Worm (Caenorhabditis elegans) whole organism, L4 larva: ENCODE results near the gene cex-1.

Source experiments
- F10B5.3 ChIP-seq: sonication (generic microtip); optimal IDR thresholded peaks from 2 replicates; lab custom pipeline; 2016; ENCODE audit warnings: mild to moderate bottlenecking, missing genetic modification characterization, missing compliant biosample characterization
- F37D6.2 ChIP-seq: sonication (generic microtip); optimal IDR thresholded peaks from 2 replicates; lab custom pipeline; 2016; ENCODE audit warnings: mild to moderate bottlenecking, missing genetic modification characterization, missing compliant biosample characterization
- F44E2.7 ChIP-seq: fragments of 200-800 bp; sonication (Bioruptor generic); IDR thresholded peaks from 2 replicates; pipeline ENCODE4 v2.1.2; 2022; ENCODE audit warnings: missing genetic modification characterization, missing compliant biosample characterization
- R02D3.7 ChIP-seq: fragments of 150-350 bp; sonication (generic microtip); optimal IDR thresholded peaks from 3 replicates; lab custom pipeline; 2014; ENCODE audit warnings: missing biosample characterization, missing genetic modification characterization
- Y75B8A.6 ChIP-seq: fragments of 200-800 bp; sonication (Bioruptor generic); IDR thresholded peaks from 2 replicates; pipeline ENCODE4 v1.3.6; 2022; ENCODE audit warnings: missing genetic modification reagents, missing genetic modification characterization, missing compliant biosample characterization
- ZK546.5 ChIP-seq, 2 experiments: sonication (generic microtip); optimal IDR thresholded peaks; 2 replicates each; lab custom pipeline; 2017; ENCODE audit warnings: missing biosample characterization in 2 of 2, missing genetic modification characterization in 2 of 2
- aha-1 ChIP-seq: fragments of 150-350 bp; peaks from one replicate; lab custom pipeline; 2014; ENCODE audit warnings: missing biosample characterization, missing genetic modification characterization
- ceh-44 ChIP-seq: fragments of 200-800 bp; sonication (Bioruptor generic); IDR thresholded peaks from 2 replicates; pipeline ENCODE4 v1.3.6; 2022; ENCODE audit warnings: missing genetic modification reagents, missing genetic modification characterization, missing compliant biosample characterization
- daf-19 ChIP-seq: fragments of 200-800 bp; sonication (Bioruptor generic); conservative IDR thresholded peaks from 2 replicates; pipeline ENCODE4 v1.3.6; 2022; ENCODE audit warnings: missing genetic modification characterization, missing compliant biosample characterization
- daf-8 ChIP-seq: fragments of 200-800 bp; sonication (Bioruptor generic); IDR thresholded peaks from 2 replicates; pipeline ENCODE4 v1.3.6; 2022; ENCODE audit warnings: missing genetic modification characterization, missing compliant biosample characterization
- dpl-1 ChIP-seq: fragments of 150-350 bp; optimal IDR thresholded peaks from 2 replicates; lab custom pipeline; 2014; ENCODE audit warnings: missing biosample characterization, missing genetic modification reagents, missing genetic modification characterization
- dve-1 ChIP-seq: sonication (generic microtip); optimal IDR thresholded peaks from 2 replicates; lab custom pipeline; 2017; ENCODE audit warnings: antibody characterized with exemption, mild to moderate bottlenecking, missing genetic modification characterization, missing compliant biosample characterization; ENCODE audit not compliant: insufficient read depth
- fkh-10 ChIP-seq: fragments of 150-350 bp; optimal IDR thresholded peaks from 2 replicates; lab custom pipeline; 2014; ENCODE audit warnings: missing biosample characterization, missing genetic modification reagents, missing genetic modification characterization
- gei-8 ChIP-seq: fragments of 200-800 bp; sonication (Bioruptor generic); optimal IDR thresholded peaks from 2 replicates; lab custom pipeline; 2018; ENCODE audit warnings: mild to moderate bottlenecking, missing genetic modification characterization, missing compliant biosample characterization
- hlh-11 ChIP-seq: fragments of 200-800 bp; sonication (Bioruptor generic); optimal IDR thresholded peaks from 2 replicates; lab custom pipeline; 2018; ENCODE audit warnings: mild to moderate bottlenecking, missing genetic modification characterization, missing compliant biosample characterization
- lin-13 ChIP-seq: fragments of 150-350 bp; optimal IDR thresholded peaks from 2 replicates; lab custom pipeline; 2014; ENCODE audit warnings: missing biosample characterization, missing genetic modification reagents, missing genetic modification characterization
- lin-15B ChIP-seq: fragments of 150-350 bp; sonication (generic microtip); optimal IDR thresholded peaks from 3 replicates; lab custom pipeline; 2014; ENCODE audit warnings: missing biosample characterization, missing genetic modification characterization
- lin-29 ChIP-seq: fragments of 200-800 bp; sonication (Bioruptor generic); IDR thresholded peaks from 2 replicates; pipeline ENCODE4 v1.3.6; 2022; ENCODE audit warnings: missing genetic modification reagents, missing genetic modification characterization, missing compliant biosample characterization
- lin-38 ChIP-seq: fragments of 200-800 bp; sonication (Bioruptor generic); IDR thresholded peaks from 2 replicates; pipeline ENCODE4 v1.3.6; 2022; ENCODE audit warnings: missing genetic modification reagents, missing genetic modification characterization, missing compliant biosample characterization
- lir-3 ChIP-seq: sonication (generic microtip); optimal IDR thresholded peaks from 2 replicates; lab custom pipeline; 2016; ENCODE audit warnings: mild to moderate bottlenecking, missing genetic modification characterization, missing compliant biosample characterization
- madf-5 ChIP-seq, 2 experiments: fragments of 200-800 bp; sonication (Bioruptor generic); IDR thresholded peaks; 2 replicates each; pipeline ENCODE4 v1.3.6; 2022; ENCODE audit warnings: missing compliant biosample characterization in 2 of 2, missing genetic modification characterization in 2 of 2
- madf-9 ChIP-seq: fragments of 200-800 bp; sonication (Bioruptor generic); conservative IDR thresholded peaks from 2 replicates; pipeline ENCODE4 v1.3.6; 2022; ENCODE audit warnings: missing genetic modification reagents, missing genetic modification characterization, missing compliant biosample characterization
- mdl-1 ChIP-seq, 2 experiments: fragments of 150-350 bp in 1 of 2; sonication (generic microtip) in 1 of 2; optimal IDR thresholded peaks; 2 replicates each; lab custom pipeline; 2014 to 2017; ENCODE audit warnings: missing biosample characterization in 2 of 2, missing genetic modification characterization in 2 of 2
- mdt-29 ChIP-seq: fragments of 200-800 bp; sonication (Bioruptor generic); IDR thresholded peaks from 2 replicates; pipeline ENCODE4 v1.3.6; 2022; ENCODE audit warnings: missing genetic modification reagents, missing genetic modification characterization, missing compliant biosample characterization
- mep-1 ChIP-seq: fragments of 150-350 bp; sonication (generic microtip); optimal IDR thresholded peaks from 3 replicates; lab custom pipeline; 2014; ENCODE audit warnings: missing biosample characterization, missing genetic modification characterization
- mxl-2 ChIP-seq: fragments of 200-800 bp; sonication (Bioruptor generic); conservative IDR thresholded peaks from 2 replicates; pipeline ENCODE4 v1.3.6; 2022; ENCODE audit warnings: missing genetic modification reagents, missing genetic modification characterization, missing compliant biosample characterization
- nhr-10 ChIP-seq: fragments of 150-350 bp; optimal IDR thresholded peaks from 2 replicates; lab custom pipeline; 2014; ENCODE audit warnings: missing biosample characterization, missing genetic modification characterization
- nhr-102 ChIP-seq: sonication (generic microtip); optimal IDR thresholded peaks from 2 replicates; lab custom pipeline; 2016; ENCODE audit warnings: mild to moderate bottlenecking, missing genetic modification characterization, moderate library complexity, missing compliant biosample characterization
- nhr-11 ChIP-seq: fragments of 150-350 bp; optimal IDR thresholded peaks from 2 replicates; lab custom pipeline; 2014; ENCODE audit warnings: missing biosample characterization, missing genetic modification characterization
- nhr-111 ChIP-seq: fragments of 200-800 bp; sonication (Bioruptor generic); optimal IDR thresholded peaks from 2 replicates; lab custom pipeline; 2018; ENCODE audit warnings: mild to moderate bottlenecking, missing genetic modification characterization, missing compliant biosample characterization
- nhr-237 ChIP-seq: sonication (generic microtip); optimal IDR thresholded peaks from 2 replicates; lab custom pipeline; 2017; ENCODE audit warnings: missing biosample characterization, missing genetic modification characterization
- nhr-25 ChIP-seq: sonication (generic microtip); optimal IDR thresholded peaks from 2 replicates; lab custom pipeline; 2017; ENCODE audit warnings: missing genetic modification characterization, mild to moderate bottlenecking, missing compliant biosample characterization, antibody characterized with exemption, moderate library complexity, borderline replicate concordance; ENCODE audit not compliant: insufficient read depth
- nhr-28 ChIP-seq: fragments of 150-350 bp; optimal IDR thresholded peaks from 2 replicates; lab custom pipeline; 2014; ENCODE audit warnings: missing biosample characterization, missing genetic modification characterization
- nhr-41 ChIP-seq: fragments of 200-800 bp; sonication (Bioruptor generic); IDR thresholded peaks from 2 replicates; pipeline ENCODE4 v1.3.6; 2022; ENCODE audit warnings: missing genetic modification reagents, missing genetic modification characterization, missing compliant biosample characterization
- nhr-6 ChIP-seq: fragments of 150-350 bp; optimal IDR thresholded peaks from 2 replicates; lab custom pipeline; 2014; ENCODE audit warnings: missing biosample characterization, missing genetic modification characterization
- nhr-76 ChIP-seq: fragments of 150-350 bp; optimal IDR thresholded peaks from 2 replicates; lab custom pipeline; 2014; ENCODE audit warnings: missing biosample characterization, missing genetic modification characterization
- php-3 ChIP-seq: fragments of 200-800 bp; sonication (Bioruptor generic); IDR thresholded peaks from 2 replicates; pipeline ENCODE4 v1.3.6; 2022; ENCODE audit warnings: missing genetic modification reagents, missing genetic modification characterization, missing compliant biosample characterization
- pqm-1 ChIP-seq: sonication (generic microtip); optimal IDR thresholded peaks from 2 replicates; lab custom pipeline; 2017; ENCODE audit warnings: missing biosample characterization, missing genetic modification characterization
- rbr-2 ChIP-seq: sonication (generic microtip); optimal IDR thresholded peaks from 2 replicates; lab custom pipeline; 2016; ENCODE audit warnings: missing genotype, missing genetic modification characterization, missing compliant biosample characterization
- sdz-12 ChIP-seq: fragments of 200-800 bp; sonication (Bioruptor generic); optimal IDR thresholded peaks from 2 replicates; lab custom pipeline; 2018; ENCODE audit warnings: mild to moderate bottlenecking, missing genetic modification characterization, missing compliant biosample characterization
- set-16 ChIP-seq: fragments of 200-800 bp; sonication (Bioruptor generic); IDR thresholded peaks from 2 replicates; pipeline ENCODE4 v1.3.6; 2022; ENCODE audit warnings: missing genetic modification reagents, missing genetic modification characterization, missing compliant biosample characterization
- skn-1 ChIP-seq: fragments of 150-350 bp; optimal IDR thresholded peaks from 2 replicates; lab custom pipeline; 2014; ENCODE audit warnings: missing biosample characterization, missing genetic modification characterization
- snpc-4 ChIP-seq: fragments of 150-350 bp; optimal IDR thresholded peaks from 2 replicates; lab custom pipeline; 2014; ENCODE audit warnings: missing biosample characterization, missing genetic modification characterization
- spr-1 ChIP-seq: sonication (generic microtip); optimal IDR thresholded peaks from 2 replicates; lab custom pipeline; 2016; ENCODE audit warnings: mild to moderate bottlenecking, missing genetic modification characterization, missing compliant biosample characterization
- spr-3 ChIP-seq: fragments of 200-800 bp; sonication (Bioruptor generic); optimal IDR thresholded peaks from 2 replicates; lab custom pipeline; 2018; ENCODE audit warnings: mild to moderate bottlenecking, missing genetic modification characterization, missing compliant biosample characterization
- unc-130 ChIP-seq: sonication (generic microtip); optimal IDR thresholded peaks from 2 replicates; lab custom pipeline; 2016; ENCODE audit warnings: missing genetic modification reagents, missing genetic modification characterization, missing compliant biosample characterization
- unc-62 ChIP-seq, 3 experiments: fragments of 150-350 bp in 1 of 3; sonication (generic microtip); optimal IDR thresholded peaks in 2 of 3; peaks in 1 of 3; 1 replicate in 1 of 3; 2 replicates in 2 of 3; lab custom pipeline; 2014 to 2017; ENCODE audit warnings: missing biosample characterization in 3 of 3, missing genetic modification characterization in 3 of 3, missing genetic modification reagents in 3 of 3, missing genotype in 1 of 3
- zfp-2 ChIP-seq: sonication (generic microtip); optimal IDR thresholded peaks from 2 replicates; lab custom pipeline; 2016; ENCODE audit warnings: mild to moderate bottlenecking, missing genetic modification characterization, missing compliant biosample characterization
- zip-2 ChIP-seq: fragments of 150-350 bp; optimal IDR thresholded peaks from 2 replicates; lab custom pipeline; 2014; ENCODE audit warnings: missing biosample characterization, missing genetic modification characterization
- ztf-7 ChIP-seq: fragments of 150-350 bp; optimal IDR thresholded peaks from 2 replicates; lab custom pipeline; 2014; ENCODE audit warnings: missing biosample characterization, missing genetic modification characterization

Gene cex-1

DNA sequence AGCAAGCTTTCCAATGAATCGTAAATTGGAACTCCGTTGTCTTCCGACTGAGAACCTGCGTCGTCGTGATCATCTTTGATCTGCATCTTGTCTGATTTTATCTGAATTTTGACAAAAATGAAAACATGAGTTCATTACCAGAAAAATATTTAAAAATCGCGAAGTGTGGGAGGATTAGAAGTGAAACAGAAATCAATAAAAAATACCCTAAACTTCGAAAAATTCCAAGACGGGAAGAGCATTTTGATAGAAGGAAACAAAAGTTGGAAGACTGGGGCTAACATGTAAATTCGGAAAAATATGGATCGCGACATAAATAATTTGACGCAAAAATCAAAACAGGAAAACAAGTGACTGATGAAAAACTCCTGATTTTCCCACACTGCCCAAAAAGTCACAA, 21.8 kb upstream of the cex-1 start, which contains the start of gene F07F6.8:
TSS of gene F07F6.8 (minus strand) at position 101 of the 400 bp plus-strand sequence.
- TF ChIP-seq nhr-102 (tag; lab: Kevin White, UChicago) (no peak), aha-1 (tag; lab: Kevin White, UChicago) (peak; percentile 31), madf-5 (GFP tag; IDR thresholded peaks at IDR 0.05; lab: Robert Waterston, UW) (no peak), spr-3 (GFP tag; lab: Kevin White, UChicago) (no peak), ceh-44 (GFP tag; lab: Robert Waterston, UW) (no peak)

DNA sequence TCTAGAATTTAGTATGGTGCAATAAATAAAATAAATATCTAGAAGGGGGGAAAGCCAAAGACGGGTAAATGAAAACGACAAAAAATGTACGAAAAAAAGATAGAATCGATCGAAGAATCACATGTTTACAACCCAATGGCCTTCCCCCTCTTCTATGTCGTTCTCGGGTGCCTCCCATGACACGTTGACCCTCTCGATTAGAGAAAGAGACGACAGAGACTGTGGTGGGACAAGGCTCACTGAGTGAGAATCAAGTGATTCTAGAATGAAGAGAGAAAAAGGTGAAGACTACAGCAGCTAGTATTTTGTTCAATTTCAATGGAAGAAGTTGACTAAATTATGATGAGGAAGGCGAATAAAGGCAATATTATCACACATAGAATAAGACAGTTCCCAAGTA, 21.4 kb upstream of the cex-1 start:
- TF ChIP-seq ZK546.5 (tag; optimal IDR thresholded peaks at IDR 0.05; lab: Kevin White, UChicago) (no peak), daf-8 (GFP tag; lab: Robert Waterston, UW) (no peak), dpl-1 (peak; percentile 16), madf-9 (GFP tag; lab: Robert Waterston, UW) (no peak), lin-13 (no peak), rbr-2 (tag; lab: Kevin White, UChicago) (no peak), nhr-41 (GFP tag; lab: Robert Waterston, UW) (no peak), lir-3 (tag; lab: Kevin White, UChicago) (no peak), skn-1 (tag; lab: Kevin White, UChicago) (no peak), nhr-76 (tag; lab: Kevin White, UChicago) (no peak), lin-15B (tag; lab: Kevin White, UChicago) (no peak), nhr-6 (tag; lab: Kevin White, UChicago) (peak; percentile 56), php-3 (no peak), ceh-44 (GFP tag; lab: Robert Waterston, UW) (no peak), set-16 (GFP tag; lab: Robert Waterston, UW) (no peak), dve-1 (peak; percentile 51), F44E2.7 (GFP tag; lab: Robert Waterston, UW) (no peak), sdz-12 (no peak), mdt-29 (GFP tag; lab: Robert Waterston, UW) (no peak), fkh-10 (GFP tag; lab: Kevin White, UChicago) (no peak), lin-38 (GFP tag; lab: Robert Waterston, UW) (0 out of 2 replicates have a peak, but pooled peaks have one; percentile 9), nhr-237 (tag; lab: Kevin White, UChicago) (no peak), R02D3.7 (tag; lab: Kevin White, UChicago) (no peak), nhr-111 (no peak), lin-29 (GFP tag; lab: Robert Waterston, UW) (no peak), zip-2 (tag; lab: Kevin White, UChicago) (no peak), snpc-4 (no peak), ztf-7 (no peak), daf-19 (GFP tag; lab: Robert Waterston, UW) (no peak), spr-1 (tag; lab: Kevin White, UChicago) (no peak), gei-8 (no peak), hlh-11 (tag; lab: Kevin White, UChicago) (peak; percentile 77), aha-1 (tag; lab: Kevin White, UChicago) (no peak), mep-1 (tag; lab: Kevin White, UChicago) (peak; percentile 78), nhr-25 (tag; lab: Kevin White, UChicago) (peak; percentile 60), unc-62 (GFP tag; optimal IDR thresholded peaks at IDR 0.05 in 1 of 2; lab: Kevin White, UChicago) (peak in 1 of 2 experiments; percentile 51), unc-62 (tag; optimal IDR thresholded peaks at IDR 0.05; lab: Kevin White, UChicago) (no peak), F10B5.3 (tag; lab: Kevin White, UChicago) (no peak), pqm-1 (tag; lab: Kevin White, UChicago) (peak; percentile 58), nhr-11 (tag; lab: Kevin White, UChicago) (no peak), mdl-1 (tag; optimal IDR thresholded peaks at IDR 0.05; lab: Kevin White, UChicago) (peak in 1 of 2 experiments; percentile 78), spr-3 (GFP tag; lab: Kevin White, UChicago) (no peak), Y75B8A.6 (GFP tag; lab: Robert Waterston, UW) (no peak), nhr-10 (tag; lab: Kevin White, UChicago) (no peak), zfp-2 (tag; lab: Kevin White, UChicago) (no peak), nhr-28 (tag; lab: Kevin White, UChicago) (peak; percentile 76), F37D6.2 (tag; lab: Kevin White, UChicago) (no peak), mxl-2 (GFP tag; lab: Robert Waterston, UW) (no peak), unc-130 (GFP tag; lab: Kevin White, UChicago) (no peak)
